Worm (Caenorhabditis elegans) whole organism, L4 larva: ENCODE measurements around the gene srw-73.

ENCODE experiments used
- D1046.2 ChIP-seq: fragments of 200-800 bp; sonication (Bioruptor generic); IDR thresholded peaks from 2 replicates; pipeline ENCODE4 v1.3.6; 2022; ENCODE audit warnings: missing genetic modification characterization, missing compliant biosample characterization
- F26F4.8 ChIP-seq: fragments of 200-800 bp; sonication (Bioruptor generic); conservative IDR thresholded peaks from 2 replicates; pipeline ENCODE4 v1.3.6; 2022; ENCODE audit warnings: missing genetic modification characterization, missing compliant biosample characterization
- R02D3.7 ChIP-seq: fragments of 150-350 bp; sonication (generic microtip); optimal IDR thresholded peaks from 3 replicates; lab custom pipeline; 2014; ENCODE audit warnings: missing biosample characterization, missing genetic modification characterization
- Y105C5A.15 ChIP-seq: fragments of 200-800 bp; sonication (Bioruptor generic); IDR thresholded peaks from 2 replicates; pipeline ENCODE4 v1.3.6; 2022; ENCODE audit warnings: missing genetic modification characterization, missing compliant biosample characterization
- Y48G9A.11 ChIP-seq: fragments of 200-800 bp; sonication (Bioruptor generic); IDR thresholded peaks from 2 replicates; pipeline ENCODE4 v1.3.6; 2022; ENCODE audit warnings: missing genetic modification reagents, missing genetic modification characterization, missing compliant biosample characterization
- Y5F2A.4 ChIP-seq: fragments of 200-800 bp; sonication (Bioruptor generic); optimal IDR thresholded peaks from 2 replicates; lab custom pipeline; 2018; ENCODE audit warnings: mild to moderate bottlenecking, missing genetic modification characterization, missing compliant biosample characterization
- ZK546.5 ChIP-seq, 2 experiments: sonication (generic microtip); optimal IDR thresholded peaks; 2 replicates each; lab custom pipeline; 2017; ENCODE audit warnings: missing biosample characterization in 2 of 2, missing genetic modification characterization in 2 of 2
- aha-1 ChIP-seq: fragments of 150-350 bp; peaks from one replicate; lab custom pipeline; 2014; ENCODE audit warnings: missing biosample characterization, missing genetic modification characterization
- ama-1 ChIP-seq: fragments of 150-350 bp; optimal IDR thresholded peaks from 2 replicates; lab custom pipeline; 2014; ENCODE audit warnings: inconsistent platforms, mixed read lengths
- cey-2 ChIP-seq: sonication (generic microtip); optimal IDR thresholded peaks from 3 replicates; lab custom pipeline; 2017; ENCODE audit warnings: missing genetic modification characterization, mild to moderate bottlenecking, missing compliant biosample characterization, antibody characterized with exemption, borderline replicate concordance; ENCODE audit not compliant: insufficient read depth
- daf-19 ChIP-seq: fragments of 200-800 bp; sonication (Bioruptor generic); conservative IDR thresholded peaks from 2 replicates; pipeline ENCODE4 v1.3.6; 2022; ENCODE audit warnings: missing genetic modification characterization, missing compliant biosample characterization
- daf-8 ChIP-seq: fragments of 200-800 bp; sonication (Bioruptor generic); IDR thresholded peaks from 2 replicates; pipeline ENCODE4 v1.3.6; 2022; ENCODE audit warnings: missing genetic modification characterization, missing compliant biosample characterization
- duxl-1 ChIP-seq: sonication (generic microtip); optimal IDR thresholded peaks from 2 replicates; lab custom pipeline; 2016; ENCODE audit warnings: mild to moderate bottlenecking, missing genetic modification characterization, moderate library complexity, missing compliant biosample characterization; ENCODE audit not compliant: poor library complexity
- dve-1 ChIP-seq: sonication (generic microtip); optimal IDR thresholded peaks from 2 replicates; lab custom pipeline; 2017; ENCODE audit warnings: antibody characterized with exemption, mild to moderate bottlenecking, missing genetic modification characterization, missing compliant biosample characterization; ENCODE audit not compliant: insufficient read depth
- egl-27 ChIP-seq: sonication (generic microtip); optimal IDR thresholded peaks from 3 replicates; lab custom pipeline; 2017; ENCODE audit warnings: missing biosample characterization, missing genetic modification reagents, missing genetic modification characterization
- egl-43 ChIP-seq: fragments of 200-800 bp; sonication (Bioruptor generic); IDR thresholded peaks from 2 replicates; pipeline ENCODE4 v1.3.6; 2022; ENCODE audit warnings: missing genetic modification reagents, missing genetic modification characterization, missing compliant biosample characterization
- fkh-10 ChIP-seq: fragments of 150-350 bp; optimal IDR thresholded peaks from 2 replicates; lab custom pipeline; 2014; ENCODE audit warnings: missing biosample characterization, missing genetic modification reagents, missing genetic modification characterization
- hif-1 ChIP-seq, 2 experiments: sonication (generic microtip); optimal IDR thresholded peaks; 2 replicates each; lab custom pipeline; 2016 to 2017; ENCODE audit warnings: missing compliant biosample characterization in 2 of 2, missing genetic modification characterization in 2 of 2, missing genetic modification reagents in 2 of 2, missing genotype in 2 of 2, mild to moderate bottlenecking in 1 of 2
- hmg-1.1 ChIP-seq: fragments of 200-800 bp; sonication (Bioruptor generic); IDR thresholded peaks from 2 replicates; pipeline ENCODE4 v1.3.6; 2022; ENCODE audit warnings: missing genetic modification reagents, missing genetic modification characterization, missing compliant biosample characterization
- lin-1 ChIP-seq: fragments of 200-800 bp; sonication (Bioruptor generic); IDR thresholded peaks from 2 replicates; pipeline ENCODE4 v1.3.6; 2022; ENCODE audit warnings: missing genetic modification reagents, missing genetic modification characterization, missing compliant biosample characterization
- lin-13 ChIP-seq: fragments of 150-350 bp; optimal IDR thresholded peaks from 2 replicates; lab custom pipeline; 2014; ENCODE audit warnings: missing biosample characterization, missing genetic modification reagents, missing genetic modification characterization
- lin-29 ChIP-seq: fragments of 200-800 bp; sonication (Bioruptor generic); IDR thresholded peaks from 2 replicates; pipeline ENCODE4 v1.3.6; 2022; ENCODE audit warnings: missing genetic modification reagents, missing genetic modification characterization, missing compliant biosample characterization
- lin-39 ChIP-seq: fragments of 150-350 bp; optimal IDR thresholded peaks from 2 replicates; lab custom pipeline; 2014; ENCODE audit warnings: missing biosample characterization, missing genetic modification reagents, missing genetic modification characterization
- mep-1 ChIP-seq: fragments of 150-350 bp; sonication (generic microtip); optimal IDR thresholded peaks from 3 replicates; lab custom pipeline; 2014; ENCODE audit warnings: missing biosample characterization, missing genetic modification characterization
- mes-2 ChIP-seq: sonication (generic microtip); optimal IDR thresholded peaks from 2 replicates; lab custom pipeline; 2016; ENCODE audit warnings: missing genotype, mild to moderate bottlenecking, missing genetic modification characterization, missing compliant biosample characterization; ENCODE audit not compliant: poor library complexity, severe bottlenecking
- nhr-10 ChIP-seq: fragments of 150-350 bp; optimal IDR thresholded peaks from 2 replicates; lab custom pipeline; 2014; ENCODE audit warnings: missing biosample characterization, missing genetic modification characterization
- nhr-102 ChIP-seq: sonication (generic microtip); optimal IDR thresholded peaks from 2 replicates; lab custom pipeline; 2016; ENCODE audit warnings: mild to moderate bottlenecking, missing genetic modification characterization, moderate library complexity, missing compliant biosample characterization
- nhr-111 ChIP-seq: fragments of 200-800 bp; sonication (Bioruptor generic); optimal IDR thresholded peaks from 2 replicates; lab custom pipeline; 2018; ENCODE audit warnings: mild to moderate bottlenecking, missing genetic modification characterization, missing compliant biosample characterization
- nhr-25 ChIP-seq: sonication (generic microtip); optimal IDR thresholded peaks from 2 replicates; lab custom pipeline; 2017; ENCODE audit warnings: missing genetic modification characterization, mild to moderate bottlenecking, missing compliant biosample characterization, antibody characterized with exemption, moderate library complexity, borderline replicate concordance; ENCODE audit not compliant: insufficient read depth
- nhr-41 ChIP-seq: fragments of 200-800 bp; sonication (Bioruptor generic); IDR thresholded peaks from 2 replicates; pipeline ENCODE4 v1.3.6; 2022; ENCODE audit warnings: missing genetic modification reagents, missing genetic modification characterization, missing compliant biosample characterization
- nhr-48 ChIP-seq: sonication (generic microtip); optimal IDR thresholded peaks from 2 replicates; lab custom pipeline; 2016; ENCODE audit warnings: mild to moderate bottlenecking, missing genetic modification characterization, missing compliant biosample characterization
- pqm-1 ChIP-seq: sonication (generic microtip); optimal IDR thresholded peaks from 2 replicates; lab custom pipeline; 2017; ENCODE audit warnings: missing biosample characterization, missing genetic modification characterization
- rbr-2 ChIP-seq: sonication (generic microtip); optimal IDR thresholded peaks from 2 replicates; lab custom pipeline; 2016; ENCODE audit warnings: missing genotype, missing genetic modification characterization, missing compliant biosample characterization
- set-16 ChIP-seq: fragments of 200-800 bp; sonication (Bioruptor generic); IDR thresholded peaks from 2 replicates; pipeline ENCODE4 v1.3.6; 2022; ENCODE audit warnings: missing genetic modification reagents, missing genetic modification characterization, missing compliant biosample characterization
- unc-130 ChIP-seq: sonication (generic microtip); optimal IDR thresholded peaks from 2 replicates; lab custom pipeline; 2016; ENCODE audit warnings: missing genetic modification reagents, missing genetic modification characterization, missing compliant biosample characterization
- unc-39 ChIP-seq: sonication (generic microtip); optimal IDR thresholded peaks from 2 replicates; lab custom pipeline; 2017; ENCODE audit warnings: missing biosample characterization, missing genetic modification characterization
- unc-62 ChIP-seq, 3 experiments: fragments of 150-350 bp in 1 of 3; sonication (generic microtip); optimal IDR thresholded peaks in 2 of 3; peaks in 1 of 3; 1 replicate in 1 of 3; 2 replicates in 2 of 3; lab custom pipeline; 2014 to 2017; ENCODE audit warnings: missing biosample characterization in 3 of 3, missing genetic modification characterization in 3 of 3, missing genetic modification reagents in 3 of 3, missing genotype in 1 of 3
- vab-7 ChIP-seq: fragments of 200-800 bp; sonication (Bioruptor generic); IDR thresholded peaks from 2 replicates; pipeline ENCODE4 v1.3.6; 2022; ENCODE audit warnings: missing genetic modification reagents, missing genetic modification characterization, missing compliant biosample characterization
- zag-1 ChIP-seq: fragments of 150-350 bp; optimal IDR thresholded peaks from 2 replicates; lab custom pipeline; 2014; ENCODE audit warnings: missing biosample characterization, missing genetic modification characterization
- zfp-2 ChIP-seq: sonication (generic microtip); optimal IDR thresholded peaks from 2 replicates; lab custom pipeline; 2016; ENCODE audit warnings: mild to moderate bottlenecking, missing genetic modification characterization, missing compliant biosample characterization

srw-73 gene

DNA sequence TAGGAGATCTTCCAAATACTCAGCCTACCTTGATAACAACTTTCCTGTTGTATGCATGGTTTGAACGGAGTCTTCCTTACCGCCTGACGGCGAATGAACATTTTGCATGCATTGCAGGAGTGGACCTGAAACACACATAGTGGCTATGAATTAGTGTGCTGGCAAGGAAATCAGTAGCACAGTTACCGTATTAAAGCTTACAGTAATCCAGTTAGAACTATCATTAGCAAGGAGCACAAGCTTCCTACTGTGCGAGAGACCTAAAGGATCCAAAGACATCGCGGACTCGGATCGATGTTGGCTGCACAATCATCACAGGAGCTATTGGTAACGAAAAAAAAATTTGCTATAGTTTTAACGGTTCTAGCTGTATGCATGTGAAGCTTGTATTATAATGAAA, 17.6 kb downstream of the srw-73 start, which contains the start of gene nhr-233:
Gene nhr-233 (minus strand): TSS at position 101 of the 400 bp plus-strand sequence.
- TF ChIP-seq pqm-1 (no peak), unc-62 (GFP tag; optimal IDR thresholded peaks at IDR 0.05 in 1 of 2; lab: Kevin White, UChicago) (peak in 1 of 2 experiments; percentile 19), unc-62 (tag; optimal IDR thresholded peaks at IDR 0.05; lab: Kevin White, UChicago) (no peak)

DNA sequence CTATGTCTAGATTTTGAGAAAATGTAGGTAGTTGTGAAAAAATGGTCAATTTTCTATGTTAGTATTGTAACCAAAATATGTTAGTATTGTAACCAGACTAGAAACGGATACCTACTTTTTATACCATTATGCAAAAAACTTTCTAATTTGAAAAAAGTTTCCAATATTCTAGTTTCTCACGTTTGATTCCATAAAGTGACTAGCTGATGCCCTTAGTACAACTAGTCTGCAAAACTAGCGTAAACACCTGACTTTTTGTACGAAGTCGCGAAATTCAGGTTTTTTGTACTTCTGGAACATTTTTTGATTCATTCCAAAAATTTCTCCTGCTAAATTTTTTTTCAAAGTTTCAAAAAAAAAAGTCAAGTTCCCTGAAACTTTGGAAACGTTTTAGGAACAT, 20.3 kb downstream of the srw-73 start:
- TF ChIP-seq hmg-1.1 (GFP tag; lab: Robert Waterston, UW) (no peak), aha-1 (tag; lab: Kevin White, UChicago) (peak; percentile 76), nhr-102 (tag; lab: Kevin White, UChicago) (no peak), mep-1 (tag; lab: Kevin White, UChicago) (no peak), daf-19 (no peak), nhr-111 (GFP tag; lab: Kevin White, UChicago) (no peak), fkh-10 (GFP tag; lab: Kevin White, UChicago) (no peak), lin-1 (GFP tag; lab: Robert Waterston, UW) (no peak), daf-8 (GFP tag; lab: Robert Waterston, UW) (no peak), nhr-48 (no peak), lin-29 (GFP tag; lab: Robert Waterston, UW) (no peak), egl-27 (tag; lab: Kevin White, UChicago) (no peak), duxl-1 (tag; lab: Kevin White, UChicago) (no peak), rbr-2 (tag; lab: Kevin White, UChicago) (no peak), Y5F2A.4 (GFP tag; lab: Kevin White, UChicago) (no peak), lin-13 (GFP tag; lab: Kevin White, UChicago) (no peak), unc-62 (GFP tag; optimal IDR thresholded peaks at IDR 0.05 in 1 of 2; lab: Kevin White, UChicago) (peak in 1 of 2 experiments; percentile 78), unc-62 (tag; optimal IDR thresholded peaks at IDR 0.05; lab: Kevin White, UChicago) (no peak)
- TF ChIP-seq, all 104 proteins: peak for 2

DNA sequence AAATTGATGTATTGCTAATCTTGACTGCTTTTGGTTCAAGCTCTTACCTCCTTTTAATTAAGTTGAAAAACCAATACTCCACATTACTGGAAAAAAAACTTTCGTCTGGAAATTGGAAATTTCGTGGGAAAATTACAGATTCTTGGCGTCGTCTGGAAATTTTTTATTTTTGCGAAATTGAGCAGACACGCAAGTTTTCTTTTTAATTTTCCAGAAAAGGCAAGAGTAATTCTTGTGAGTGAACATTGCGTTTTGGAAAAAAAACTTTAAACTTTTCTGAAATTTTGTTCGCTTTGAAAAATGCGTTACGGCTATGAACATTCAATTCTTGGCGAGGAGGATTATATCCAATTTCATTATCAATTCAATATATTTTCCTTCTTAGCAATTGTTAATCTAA, 22.7 kb downstream of the srw-73 start, which contains the start of gene sru-45:
Gene sru-45 (plus strand): TSS at position 301 of the 400 bp plus-strand sequence.
- TF ChIP-seq lin-13 (GFP tag; lab: Kevin White, UChicago) (no peak), zfp-2 (tag; lab: Kevin White, UChicago) (no peak), zag-1 (tag; lab: Kevin White, UChicago) (no peak), hif-1 (tag; optimal IDR thresholded peaks at IDR 0.05; lab: Kevin White, UChicago) (no peak), unc-130 (GFP tag; lab: Kevin White, UChicago) (no peak), mes-2 (no peak), dve-1 (tag; lab: Kevin White, UChicago) (no peak), D1046.2 (GFP tag; lab: Robert Waterston, UW) (no peak), set-16 (no peak), ama-1 (lab: Kevin White, UChicago) (no peak), nhr-10 (tag; lab: Kevin White, UChicago) (no peak), F26F4.8 (GFP tag; lab: Robert Waterston, UW) (no peak), R02D3.7 (no peak), cey-2 (tag; lab: Kevin White, UChicago) (no peak), rbr-2 (tag; lab: Kevin White, UChicago) (no peak), unc-39 (tag; lab: Kevin White, UChicago) (no peak), lin-39 (no peak)

DNA sequence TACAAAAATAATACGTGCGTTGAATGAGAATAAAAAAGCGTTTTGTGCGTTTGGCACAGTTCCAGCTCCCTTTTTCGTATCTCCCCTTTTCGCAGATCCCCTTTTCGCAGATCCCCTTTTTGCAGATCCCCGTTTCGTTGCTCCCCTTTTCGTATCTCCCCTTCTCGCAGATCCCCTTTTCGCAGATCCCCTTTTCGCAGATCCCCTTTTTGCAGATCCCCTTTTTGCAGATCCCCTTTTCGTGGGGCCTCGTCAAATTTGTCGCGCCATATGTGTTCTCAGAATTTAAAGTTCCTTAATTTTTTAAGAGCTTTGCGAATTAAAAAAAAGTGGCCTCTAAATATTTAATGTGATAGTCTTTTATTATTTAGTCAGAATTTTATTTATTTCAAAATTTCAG, 35.4 kb downstream of the srw-73 start, which contains the start of gene Y32B12B.4:
Gene Y32B12B.4 (plus strand): TSS at position 399 of the 400 bp plus-strand sequence.
- no peak for TF ChIP-seq nhr-48
- peak; percentile 72 for TF ChIP-seq mes-2
- no peak for TF ChIP-seq nhr-41 (GFP tag; lab: Robert Waterston, UW)
- no peak for TF ChIP-seq Y5F2A.4 (GFP tag; lab: Kevin White, UChicago)
- no peak for TF ChIP-seq Y48G9A.11 (GFP tag; lab: Robert Waterston, UW)
- TF ChIP-seq nhr-25 (tag; lab: Kevin White, UChicago): no peak
- 0 out of 2 replicates have a peak, but pooled peaks have one; percentile 17 for TF ChIP-seq set-16
- no peak for TF ChIP-seq ZK546.5 (tag; optimal IDR thresholded peaks at IDR 0.05; lab: Kevin White, UChicago)
- TF ChIP-seq egl-43 (GFP tag; lab: Robert Waterston, UW): 0 out of 2 replicates have a peak, but pooled peaks have one; percentile 4
- no peak for TF ChIP-seq duxl-1 (tag; lab: Kevin White, UChicago)
- TF ChIP-seq zfp-2 (tag; lab: Kevin White, UChicago): no peak
- 0 out of 2 replicates have a peak, but pooled peaks have one; percentile 6 for TF ChIP-seq vab-7 (GFP tag; lab: Robert Waterston, UW)
- TF ChIP-seq Y105C5A.15 (GFP tag; lab: Robert Waterston, UW): no peak
